Worm (Caenorhabditis elegans): ENCODE measurements around the gene hmit-1.3.

hmit-1.3 gene

DNA sequence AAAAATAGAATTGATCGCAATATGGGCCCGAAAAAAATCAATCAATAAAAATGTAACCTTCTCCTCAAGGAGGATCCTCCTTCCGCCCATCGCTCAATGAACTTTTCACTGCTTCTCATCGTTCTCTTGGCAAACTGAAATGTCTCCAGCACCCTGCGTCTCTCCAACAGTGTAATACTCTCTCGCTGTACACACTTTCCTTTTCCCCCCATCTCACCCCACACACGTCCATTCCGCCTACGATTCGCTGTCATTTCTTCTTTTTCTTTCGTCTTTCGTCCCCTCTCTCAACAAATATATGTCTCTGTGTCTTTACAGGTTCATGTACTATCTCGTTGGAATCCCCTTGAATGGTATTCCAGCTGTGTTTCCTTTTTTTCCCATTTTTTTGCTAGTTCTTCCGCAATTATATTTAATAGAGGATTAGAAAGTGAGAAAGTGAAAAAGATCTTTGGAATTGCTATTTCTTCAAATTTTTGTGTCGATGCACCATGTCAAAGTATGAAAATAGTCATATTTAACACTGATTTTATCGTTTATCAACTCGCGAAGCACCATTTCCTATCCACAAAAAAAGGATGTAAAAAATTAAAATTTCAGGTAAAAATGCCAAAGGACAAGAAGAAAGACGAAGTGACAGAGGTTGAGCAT, 47.9 kb downstream of the hmit-1.3 start, which contains the start of gene rsu-1:
Gene rsu-1, plus strand, starts transcription at position 601 of the 651 bp plus-strand sequence.
- TF ChIP-seq elt-2 (tag; optimal IDR thresholded peaks at IDR 0.05) = peak; percentile 7
- TF ChIP-seq ceh-14 (tag; optimal IDR thresholded peaks at IDR 0.05) = no peak
- TF ChIP-seq npax-4 (tag; optimal IDR thresholded peaks at IDR 0.05) = no peak
- no peak for TF ChIP-seq sox-2 (GFP tag; IDR thresholded peaks at IDR 0.05)
- peak; percentile 48 for TF ChIP-seq sdc-2 (tag; optimal IDR thresholded peaks at IDR 0.05)
- no peak for TF ChIP-seq dmd-4 (tag; optimal IDR thresholded peaks at IDR 0.05; ENCODE audit: borderline replicate concordance)
- no peak for TF ChIP-seq ceh-9 (tag; optimal IDR thresholded peaks at IDR 0.05)
- peak; percentile 43 for TF ChIP-seq rnt-1 (tag; optimal IDR thresholded peaks at IDR 0.05)
- TF ChIP-seq F13H6.1 (tag; optimal IDR thresholded peaks at IDR 0.05) = peak; percentile 41
- TF ChIP-seq ceh-45 (GFP tag; IDR thresholded peaks at IDR 0.05) = no peak
- TF ChIP-seq unc-55 (GFP tag; optimal IDR thresholded peaks at IDR 0.05) = peak; percentile 78
- peak; percentile 25 for TF ChIP-seq C08G9.2 (tag; optimal IDR thresholded peaks at IDR 0.05)
- TF ChIP-seq nfya-1 (tag; optimal IDR thresholded peaks at IDR 0.05) = peak; percentile 82
- TF ChIP-seq ceh-2 (tag; optimal IDR thresholded peaks at IDR 0.05) = peak; percentile 47
- peak; percentile 16 for TF ChIP-seq unc-42 (tag; optimal IDR thresholded peaks at IDR 0.05)
- peak; percentile 64 for TF ChIP-seq ceh-18 (tag; optimal IDR thresholded peaks at IDR 0.05)
- TF ChIP-seq tbx-2 (tag; optimal IDR thresholded peaks at IDR 0.05) = peak; percentile 74
- TF ChIP-seq ref-2 (tag; optimal IDR thresholded peaks at IDR 0.05) = peak; percentile 71
- peak; percentile 44 for TF ChIP-seq pat-9 (tag; optimal IDR thresholded peaks at IDR 0.05)
- TF ChIP-seq ceh-34 (tag; optimal IDR thresholded peaks at IDR 0.05) = peak; percentile 56
- peak; percentile 64 for TF ChIP-seq ceh-31 (tag; optimal IDR thresholded peaks at IDR 0.05)
- no peak for TF ChIP-seq Y22D7AL.16 (tag; optimal IDR thresholded peaks at IDR 0.05)

ce11 chrIII:3470973-3471372, 48.4 kb downstream of the hmit-1.3 start:
- TF ChIP-seq K02D7.2 (tag; optimal IDR thresholded peaks at IDR 0.05) (no peak), nfya-1 (tag; optimal IDR thresholded peaks at IDR 0.05) (no peak), unc-3 (GFP tag; conservative IDR thresholded peaks at IDR 0.05) (no peak), unc-3 (tag; optimal IDR thresholded peaks at IDR 0.05) (no peak), ceh-45 (GFP tag; IDR thresholded peaks at IDR 0.05) (no peak), ceh-14 (tag; optimal IDR thresholded peaks at IDR 0.05) (no peak), K09A11.1 (tag; optimal IDR thresholded peaks at IDR 0.05; ENCODE audit: insufficient read depth) (no peak), sdc-2 (tag; optimal IDR thresholded peaks at IDR 0.05) (no peak)

DNA sequence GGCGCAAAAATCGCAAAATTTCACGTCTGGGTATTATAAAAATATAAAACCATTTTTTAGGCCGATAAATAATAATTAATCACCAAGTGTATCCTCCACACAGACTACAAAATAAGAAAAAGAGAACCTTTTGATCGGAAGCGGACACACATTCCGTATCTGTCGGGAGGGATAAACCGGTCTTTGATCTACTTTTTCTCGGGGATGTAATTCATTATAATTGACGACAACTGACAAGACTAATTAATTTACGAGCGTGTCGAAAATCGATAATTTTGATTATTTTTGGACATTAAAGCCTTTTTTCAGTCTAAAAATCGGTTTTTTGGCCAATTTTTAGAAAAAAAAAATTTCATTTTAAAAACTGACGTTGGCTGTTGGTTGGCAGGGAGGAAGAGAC, 49.0 kb downstream of the hmit-1.3 start:
- TF ChIP-seq unc-55 (GFP tag; optimal IDR thresholded peaks at IDR 0.05) (peak; percentile 80), zip-5 (tag; optimal IDR thresholded peaks at IDR 0.05) (no peak)

DNA sequence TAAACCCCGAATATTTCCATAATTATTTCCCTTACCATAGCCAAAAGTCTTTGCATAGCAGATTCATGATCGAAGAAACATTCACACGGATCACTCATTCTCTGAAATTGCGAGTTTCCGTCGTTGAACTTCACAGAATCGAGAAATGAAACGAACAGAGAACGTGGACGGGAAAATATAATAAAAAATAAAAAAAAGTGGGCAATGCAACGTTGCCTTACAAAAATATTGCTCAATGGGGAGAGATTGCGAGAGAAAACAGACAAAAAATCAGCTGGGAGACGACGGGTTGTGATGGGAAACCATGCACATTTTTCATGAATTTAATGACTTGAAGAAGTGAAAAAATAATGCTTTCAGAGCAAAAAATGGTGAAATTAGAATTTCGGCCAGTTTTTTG, 49.8 kb downstream of the hmit-1.3 start, which contains the start of gene smim-14:
Gene smim-14, minus strand, starts transcription at position 101 of the 400 bp plus-strand sequence.
- TF ChIP-seq ceh-24 (tag; optimal IDR thresholded peaks at IDR 0.05) = no peak
- no peak for TF ChIP-seq gmeb-2 (tag; optimal IDR thresholded peaks at IDR 0.05)
- no peak for TF ChIP-seq pag-3 (tag; optimal IDR thresholded peaks at IDR 0.05; ENCODE audit: borderline replicate concordance)
- TF ChIP-seq unc-86 (tag; optimal IDR thresholded peaks at IDR 0.05) = no peak
- TF ChIP-seq ztf-16 (tag; optimal IDR thresholded peaks at IDR 0.05) = no peak
- TF ChIP-seq mec-3 (tag; optimal IDR thresholded peaks at IDR 0.05; ENCODE audit: borderline replicate concordance) = no peak
- no peak for TF ChIP-seq pqm-1 (tag; optimal IDR thresholded peaks at IDR 0.05)
- TF ChIP-seq dmd-4 (tag; optimal IDR thresholded peaks at IDR 0.05; ENCODE audit: borderline replicate concordance) = no peak
- TF ChIP-seq syd-9 (tag; optimal IDR thresholded peaks at IDR 0.05) = no peak
- TF ChIP-seq madf-2 (tag; optimal IDR thresholded peaks at IDR 0.05) = no peak
- no peak for TF ChIP-seq unc-42 (tag; optimal IDR thresholded peaks at IDR 0.05)
- no peak for TF ChIP-seq pros-1 (tag; optimal IDR thresholded peaks at IDR 0.05)
- TF ChIP-seq tbx-2 (tag; optimal IDR thresholded peaks at IDR 0.05) = no peak
- TF ChIP-seq ttx-3 (tag; optimal IDR thresholded peaks at IDR 0.05) = no peak
- TF ChIP-seq Y22D7AL.16 (tag; optimal IDR thresholded peaks at IDR 0.05) = no peak
- TF ChIP-seq hlh-6 (tag; optimal IDR thresholded peaks at IDR 0.05) = no peak
- TF ChIP-seq fax-1 (tag; optimal IDR thresholded peaks at IDR 0.05) = no peak
- TF ChIP-seq dve-1 (tag; optimal IDR thresholded peaks at IDR 0.05) = no peak
